Worm (Caenorhabditis elegans) whole organism, L3 larva: ENCODE measurements around the gene srt-34.

Experiments used
- R02D3.7 ChIP-seq: fragments of 150-350 bp; optimal IDR thresholded peaks from 2 replicates; lab custom pipeline; 2014; ENCODE audit warnings: missing biosample characterization, missing genetic modification characterization
- ZK546.5 ChIP-seq: sonication (generic microtip); optimal IDR thresholded peaks from 2 replicates; lab custom pipeline; 2017; ENCODE audit warnings: missing biosample characterization, missing genetic modification characterization
- aly-2 ChIP-seq: fragments of 150-350 bp; optimal IDR thresholded peaks from 2 replicates; lab custom pipeline; 2014; ENCODE audit warnings: missing biosample characterization, missing genetic modification characterization
- ama-1 ChIP-seq: fragments of 150-350 bp; optimal IDR thresholded peaks from 2 replicates; lab custom pipeline; 2018
- ceh-16 ChIP-seq: sonication (generic microtip); optimal IDR thresholded peaks from 2 replicates; lab custom pipeline; 2017; ENCODE audit warnings: missing biosample characterization, missing genetic modification characterization
- ceh-28 ChIP-seq: fragments of 150-350 bp; optimal IDR thresholded peaks from 2 replicates; lab custom pipeline; 2014; ENCODE audit warnings: missing biosample characterization, missing genetic modification reagents, missing genetic modification characterization
- ceh-82 ChIP-seq: fragments of 150-350 bp; optimal IDR thresholded peaks from 2 replicates; lab custom pipeline; 2014; ENCODE audit warnings: missing biosample characterization, missing genetic modification characterization
- ceh-9 ChIP-seq: sonication (generic microtip); optimal IDR thresholded peaks from 2 replicates; lab custom pipeline; 2018; ENCODE audit warnings: missing biosample characterization, missing genetic modification characterization
- daf-12 ChIP-seq: fragments of 150-350 bp; optimal IDR thresholded peaks from 2 replicates; lab custom pipeline; 2014; ENCODE audit warnings: missing biosample characterization, missing genetic modification reagents, missing genetic modification characterization
- egl-27 ChIP-seq: sonication (generic microtip); optimal IDR thresholded peaks from 4 replicates; lab custom pipeline; 2017; ENCODE audit warnings: missing biosample characterization, missing genetic modification reagents, missing genetic modification characterization
- elt-1 ChIP-seq: fragments of 150-350 bp; optimal IDR thresholded peaks from 2 replicates; lab custom pipeline; 2014; ENCODE audit warnings: missing biosample characterization, missing genetic modification characterization
- elt-2 ChIP-seq: sonication (generic microtip); optimal IDR thresholded peaks from 2 replicates; lab custom pipeline; 2016; ENCODE audit warnings: missing genetic modification reagents, mild to moderate bottlenecking, missing genetic modification characterization, missing compliant biosample characterization
- elt-3 ChIP-seq, 3 experiments: fragments of 150-350 bp in 1 of 3; sonication (generic microtip) in 2 of 3; optimal IDR thresholded peaks; 2 replicates in 2 of 3; 4 replicates in 1 of 3; lab custom pipeline; 2014 to 2017; ENCODE audit warnings: missing biosample characterization in 3 of 3, missing genetic modification characterization in 3 of 3
- eor-1 ChIP-seq, 2 experiments: fragments of 150-350 bp; optimal IDR thresholded peaks; 2 replicates each; lab custom pipeline; 2014 to 2018; ENCODE audit warnings: missing biosample characterization in 2 of 2, missing genetic modification characterization in 2 of 2
- fkh-2 ChIP-seq: fragments of 150-350 bp; optimal IDR thresholded peaks from 2 replicates; lab custom pipeline; 2014; ENCODE audit warnings: missing biosample characterization, missing genetic modification reagents, missing genetic modification characterization
- fos-1 ChIP-seq: fragments of 150-350 bp; optimal IDR thresholded peaks from 2 replicates; lab custom pipeline; 2014; ENCODE audit warnings: missing biosample characterization, missing genetic modification characterization
- hmg-11 ChIP-seq: sonication (generic microtip); optimal IDR thresholded peaks from 2 replicates; lab custom pipeline; 2016; ENCODE audit warnings: missing genetic modification characterization, missing compliant biosample characterization
- jun-1 ChIP-seq: fragments of 150-350 bp; optimal IDR thresholded peaks from 2 replicates; lab custom pipeline; 2014; ENCODE audit warnings: missing biosample characterization, missing genetic modification reagents, missing genetic modification characterization
- lin-15B ChIP-seq: fragments of 150-350 bp; optimal IDR thresholded peaks from 2 replicates; lab custom pipeline; 2014; ENCODE audit warnings: missing biosample characterization, missing genetic modification characterization
- lin-39 ChIP-seq: fragments of 150-350 bp; optimal IDR thresholded peaks from 2 replicates; lab custom pipeline; 2018; ENCODE audit warnings: missing biosample characterization, missing genetic modification reagents, missing genetic modification characterization
- mdl-1 ChIP-seq: fragments of 150-350 bp; optimal IDR thresholded peaks from 2 replicates; lab custom pipeline; 2014; ENCODE audit warnings: missing biosample characterization, missing genetic modification characterization
- nfya-1 ChIP-seq: sonication (generic microtip); optimal IDR thresholded peaks from 2 replicates; lab custom pipeline; 2017; ENCODE audit warnings: missing genetic modification characterization, mild to moderate bottlenecking, missing compliant biosample characterization, antibody characterized with exemption, moderate library complexity; ENCODE audit not compliant: insufficient read depth
- nhr-11 ChIP-seq: fragments of 150-350 bp; optimal IDR thresholded peaks from 2 replicates; lab custom pipeline; 2014; ENCODE audit warnings: missing biosample characterization, missing genetic modification characterization
- nhr-12 ChIP-seq: fragments of 150-350 bp; optimal IDR thresholded peaks from 2 replicates; lab custom pipeline; 2014; ENCODE audit warnings: missing biosample characterization, missing genetic modification characterization
- nhr-23 ChIP-seq: fragments of 150-350 bp; optimal IDR thresholded peaks from 2 replicates; lab custom pipeline; 2014; ENCODE audit warnings: missing biosample characterization, missing genetic modification reagents, missing genetic modification characterization
- nhr-237 ChIP-seq: fragments of 150-350 bp; optimal IDR thresholded peaks from 2 replicates; lab custom pipeline; 2014; ENCODE audit warnings: missing biosample characterization, missing genetic modification characterization
- nhr-25 ChIP-seq: sonication (generic microtip); optimal IDR thresholded peaks from 2 replicates; lab custom pipeline; 2017; ENCODE audit warnings: missing biosample characterization, missing genetic modification characterization
- nhr-28 ChIP-seq: fragments of 150-350 bp; optimal IDR thresholded peaks from 2 replicates; lab custom pipeline; 2014; ENCODE audit warnings: missing biosample characterization, missing genetic modification characterization
- nhr-43 ChIP-seq: sonication (generic microtip); optimal IDR thresholded peaks from 2 replicates; lab custom pipeline; 2016; ENCODE audit warnings: mild to moderate bottlenecking, missing genetic modification characterization, missing compliant biosample characterization; ENCODE audit not compliant: poor library complexity, severe bottlenecking
- nhr-76 ChIP-seq: fragments of 150-350 bp; sonication (generic microtip); optimal IDR thresholded peaks from 5 replicates; lab custom pipeline; 2014; ENCODE audit warnings: missing biosample characterization, missing genetic modification characterization
- pqm-1 ChIP-seq: fragments of 150-350 bp; optimal IDR thresholded peaks from 2 replicates; lab custom pipeline; 2017; ENCODE audit warnings: missing biosample characterization, missing genetic modification characterization, inconsistent platforms
- sea-2 ChIP-seq: fragments of 150-350 bp; sonication (generic microtip); optimal IDR thresholded peaks from 4 replicates; lab custom pipeline; 2014; ENCODE audit warnings: missing biosample characterization, missing genetic modification reagents, missing genetic modification characterization
- skn-1 ChIP-seq: fragments of 150-350 bp; optimal IDR thresholded peaks from 2 replicates; lab custom pipeline; 2014; ENCODE audit warnings: missing biosample characterization, missing genetic modification characterization
- tbx-2 ChIP-seq: sonication (generic microtip); optimal IDR thresholded peaks from 2 replicates; lab custom pipeline; 2016; ENCODE audit warnings: mild to moderate bottlenecking, missing genetic modification characterization, missing compliant biosample characterization
- unc-39 ChIP-seq: sonication (generic microtip); optimal IDR thresholded peaks from 4 replicates; lab custom pipeline; 2017; ENCODE audit warnings: missing biosample characterization, missing genetic modification characterization
- unc-62 ChIP-seq: fragments of 150-350 bp; sonication (generic microtip); optimal IDR thresholded peaks from 4 replicates; lab custom pipeline; 2014; ENCODE audit warnings: missing biosample characterization, missing genetic modification reagents, missing genetic modification characterization
- zag-1 ChIP-seq: fragments of 150-350 bp; optimal IDR thresholded peaks from 2 replicates; lab custom pipeline; 2014; ENCODE audit warnings: missing biosample characterization, missing genetic modification characterization
- ztf-11 ChIP-seq: fragments of 150-350 bp; optimal IDR thresholded peaks from 2 replicates; lab custom pipeline; 2014; ENCODE audit warnings: missing biosample characterization, missing genetic modification characterization

srt-34 gene

ce11 chrV:2818117-2818516 is at the start of gene srt-34:
TSS of gene srt-34 (minus strand) at chrV:2818217.
- no peak for TF ChIP-seq tbx-2
- no peak for TF ChIP-seq daf-12
- no peak for TF ChIP-seq nhr-11 (tag; lab: Kevin White, UChicago)
- no peak for TF ChIP-seq ama-1 (lab: Kevin White, UChicago)
- TF ChIP-seq unc-62 (GFP tag; lab: Kevin White, UChicago), result no peak
- no peak for TF ChIP-seq sea-2 (GFP tag; lab: Kevin White, UChicago)
- no peak for TF ChIP-seq unc-39 (tag; lab: Kevin White, UChicago)
- TF ChIP-seq fkh-2 (tag; lab: Kevin White, UChicago), result no peak
- TF ChIP-seq jun-1 (tag; lab: Kevin White, UChicago), result no peak
- TF ChIP-seq ZK546.5, result no peak
- TF ChIP-seq nhr-25, result no peak
- no peak for TF ChIP-seq elt-2 (tag; lab: Kevin White, UChicago)
- TF ChIP-seq pqm-1 (tag; lab: Kevin White, UChicago), result no peak
- TF ChIP-seq nhr-43 (tag; lab: Kevin White, UChicago), result no peak
- TF ChIP-seq elt-1 (tag; lab: Kevin White, UChicago), result no peak
- TF ChIP-seq skn-1 (tag; lab: Kevin White, UChicago), result no peak
- TF ChIP-seq ztf-11 (tag; lab: Kevin White, UChicago), result no peak

- TF ChIP-seq nhr-12 (tag; lab: Kevin White, UChicago), result no peak
- no peak for TF ChIP-seq ceh-82
- TF ChIP-seq ceh-9 (tag; lab: Kevin White, UChicago), result no peak
- TF ChIP-seq aly-2 (tag; lab: Kevin White, UChicago), result no peak
- TF ChIP-seq fos-1 (tag; lab: Kevin White, UChicago), result no peak
- TF ChIP-seq nhr-28, result no peak
- TF ChIP-seq R02D3.7 (tag; lab: Kevin White, UChicago), result no peak
- no peak for TF ChIP-seq ztf-11 (tag; lab: Kevin White, UChicago)
- TF ChIP-seq lin-15B, result no peak
These were observed 46.9 kb upstream of the srt-34 start, which contains the start of gene srh-240 for ce11 chrV:2864899-2865298. TSS of gene srh-240 (plus strand) at chrV:2865199.

DNA sequence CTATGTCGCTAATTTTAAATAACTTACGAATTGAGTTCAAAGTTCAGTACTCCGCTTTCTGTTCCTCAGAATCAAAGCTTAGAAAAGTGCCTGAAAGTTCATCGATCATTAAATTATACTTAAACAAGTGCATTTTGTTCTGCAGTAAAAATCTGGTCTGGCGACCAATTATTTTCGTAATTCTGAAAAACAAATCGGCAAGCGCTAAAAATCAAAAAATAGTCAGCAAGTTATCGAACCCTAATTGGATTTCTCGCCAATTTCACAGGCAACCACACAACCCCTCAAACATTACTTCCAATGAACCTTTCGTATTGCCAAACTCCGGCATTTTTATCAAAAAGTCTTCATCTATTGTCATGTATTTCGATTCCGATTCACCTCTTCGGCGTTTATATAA is 45.0 kb upstream of the srt-34 start, which contains the start of gene srh-272:
Gene srh-272 (plus strand): TSS at position 301 of the 400 bp plus-strand sequence.
- TF ChIP-seq nhr-76 (tag; lab: Kevin White, UChicago) (no peak), nhr-28 (no peak), hmg-11 (no peak), nhr-12 (tag; lab: Kevin White, UChicago) (no peak), ceh-16 (tag; lab: Kevin White, UChicago) (no peak), aly-2 (tag; lab: Kevin White, UChicago) (no peak), lin-15B (no peak), unc-39 (tag; lab: Kevin White, UChicago) (no peak), jun-1 (tag; lab: Kevin White, UChicago) (no peak), nhr-23 (tag; lab: Kevin White, UChicago) (no peak), eor-1 (tag; optimal IDR thresholded peaks at IDR 0.05; lab: Kevin White, UChicago) (no peak), lin-39 (tag; lab: Kevin White, UChicago) (no peak), sea-2 (GFP tag; lab: Kevin White, UChicago) (no peak), ama-1 (lab: Kevin White, UChicago) (no peak), mdl-1 (tag; lab: Kevin White, UChicago) (no peak)

ce11 chrV:2861505-2861904 is 43.5 kb upstream of the srt-34 start, which contains the start of gene srh-270:
TSS of gene srh-270 (minus strand) at chrV:2861605.
- TF ChIP-seq sea-2 (GFP tag; lab: Kevin White, UChicago) (no peak), unc-62 (GFP tag; lab: Kevin White, UChicago) (no peak), nhr-237 (tag; lab: Kevin White, UChicago) (no peak), ceh-28 (tag; lab: Kevin White, UChicago) (no peak), fkh-2 (tag; lab: Kevin White, UChicago) (no peak)

DNA sequence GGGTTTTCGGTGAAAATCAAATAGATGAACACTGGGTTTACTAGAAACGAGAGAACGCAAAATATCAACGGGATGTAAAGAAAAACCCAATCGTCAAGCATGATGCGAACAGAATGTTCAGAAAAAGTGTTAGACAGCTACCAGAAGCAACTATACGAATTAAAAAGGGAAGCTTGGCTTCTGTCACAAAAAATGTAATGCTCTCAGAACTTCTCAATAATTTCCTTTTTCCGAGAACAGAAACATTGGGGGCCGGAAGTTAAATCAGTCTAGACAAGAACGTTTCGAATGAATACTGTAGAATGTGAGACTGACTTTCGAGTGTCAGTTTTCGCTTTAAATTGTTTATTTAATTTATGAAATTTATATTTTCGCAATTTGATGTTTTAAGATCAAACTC is 41.7 kb upstream of the srt-34 start, which contains the start of gene srj-54:
Gene srj-54 (minus strand): TSS at position 101 of the 400 bp plus-strand sequence.
- TF ChIP-seq zag-1, result no peak
- no peak for TF ChIP-seq elt-3 (tag; optimal IDR thresholded peaks at IDR 0.05; lab: Kevin White, UChicago)
- no peak for TF ChIP-seq nfya-1 (tag; lab: Kevin White, UChicago)
- TF ChIP-seq ama-1 (lab: Kevin White, UChicago), result no peak
- TF ChIP-seq skn-1 (tag; lab: Kevin White, UChicago), result no peak
- TF ChIP-seq R02D3.7 (tag; lab: Kevin White, UChicago), result no peak
- no peak for TF ChIP-seq sea-2 (GFP tag; lab: Kevin White, UChicago)
- TF ChIP-seq lin-15B, result no peak
- no peak for TF ChIP-seq egl-27 (tag; lab: Kevin White, UChicago)
